Worm (Caenorhabditis elegans) whole organism, young adult: Measurements from ENCODE around the gene srbc-41.

Experiments
- B0019.2 ChIP-seq: fragments of 200-800 bp; sonication (Bioruptor generic); conservative IDR thresholded peaks from 2 replicates; pipeline ENCODE4 v1.3.6; 2022; ENCODE audit warnings: missing genetic modification reagents, missing genetic modification characterization, missing compliant biosample characterization
- F10E7.11 ChIP-seq: sonication (generic microtip); optimal IDR thresholded peaks from 2 replicates; lab custom pipeline; 2017; ENCODE audit warnings: mild to moderate bottlenecking, missing genetic modification characterization, moderate library complexity, missing compliant biosample characterization
- F23B12.7 ChIP-seq: sonication (generic microtip); optimal IDR thresholded peaks from 2 replicates; lab custom pipeline; 2017; ENCODE audit warnings: missing genetic modification characterization, mild to moderate bottlenecking, missing compliant biosample characterization, antibody characterized with exemption, moderate library complexity; ENCODE audit not compliant: insufficient read depth
- F39B2.1 ChIP-seq: fragments of 200-800 bp; sonication (Bioruptor generic); IDR thresholded peaks from 2 replicates; pipeline ENCODE4 v1.3.6; 2022; ENCODE audit warnings: missing genetic modification reagents, missing genetic modification characterization, missing compliant biosample characterization
- F57A8.1 ChIP-seq: fragments of 200-800 bp; sonication (Bioruptor generic); optimal IDR thresholded peaks from 2 replicates; lab custom pipeline; 2018; ENCODE audit warnings: mild to moderate bottlenecking, missing genetic modification characterization, moderate library complexity, missing compliant biosample characterization
- T26A5.8 ChIP-seq: sonication (generic microtip); optimal IDR thresholded peaks from 2 replicates; lab custom pipeline; 2016; ENCODE audit warnings: missing genetic modification characterization, missing compliant biosample characterization
- Y53G8AR.9 ChIP-seq: fragments of 200-800 bp; sonication (Bioruptor generic); conservative IDR thresholded peaks from 2 replicates; pipeline ENCODE4 v1.3.6; 2022; ENCODE audit warnings: missing genetic modification reagents, missing genetic modification characterization, missing compliant biosample characterization
- ama-1 ChIP-seq, 3 experiments: fragments of 150-350 bp in 1 of 3; sonication (generic microtip) in 2 of 3; optimal IDR thresholded peaks; 2 replicates each; lab custom pipeline; 2014 to 2018; ENCODE audit warnings: missing biosample characterization in 2 of 3, missing genetic modification characterization in 2 of 3, missing genetic modification reagents in 2 of 3
- attf-5 ChIP-seq: fragments of 200-800 bp; sonication (Bioruptor generic); optimal IDR thresholded peaks from 2 replicates; lab custom pipeline; 2018; ENCODE audit warnings: mild to moderate bottlenecking, missing genetic modification characterization, missing compliant biosample characterization
- bed-1 ChIP-seq: fragments of 200-800 bp; sonication (Bioruptor generic); IDR thresholded peaks from 2 replicates; pipeline ENCODE4 v1.3.6; 2022; ENCODE audit warnings: missing genetic modification reagents, missing genetic modification characterization, missing compliant biosample characterization
- bed-2 ChIP-seq: fragments of 200-800 bp; sonication (Bioruptor generic); IDR thresholded peaks from 2 replicates; pipeline ENCODE4 v1.3.6; 2022; ENCODE audit warnings: missing genetic modification reagents, missing genetic modification characterization, missing compliant biosample characterization
- cebp-1 ChIP-seq, 2 experiments: fragments of 200-800 bp in 1 of 2; sonication (Bioruptor generic) in 1 of 2; sonication (generic microtip) in 1 of 2; IDR thresholded peaks in 1 of 2; optimal IDR thresholded peaks in 1 of 2; 2 replicates each; pipeline versions ENCODE4 v1.3.6 to Lab custom; 2017 to 2022; ENCODE audit warnings: missing compliant biosample characterization in 2 of 2, missing genetic modification characterization in 2 of 2, mild to moderate bottlenecking in 1 of 2, missing genetic modification reagents in 1 of 2, moderate library complexity in 1 of 2
- ceh-79 ChIP-seq: sonication (generic microtip); optimal IDR thresholded peaks from 2 replicates; lab custom pipeline; 2017; ENCODE audit warnings: mild to moderate bottlenecking, missing genetic modification characterization, missing compliant biosample characterization
- ceh-91 ChIP-seq: fragments of 200-800 bp; sonication (Bioruptor generic); IDR thresholded peaks from 2 replicates; pipeline ENCODE4 v1.3.6; 2022; ENCODE audit warnings: missing genetic modification reagents, missing genetic modification characterization, missing compliant biosample characterization
- dox-1 ChIP-seq: fragments of 200-800 bp; sonication (Bioruptor generic); IDR thresholded peaks from 2 replicates; pipeline ENCODE4 v1.3.6; 2022; ENCODE audit warnings: missing genetic modification reagents, missing genetic modification characterization, missing compliant biosample characterization
- dpl-1 ChIP-seq: fragments of 150-350 bp; optimal IDR thresholded peaks from 2 replicates; lab custom pipeline; 2014; ENCODE audit warnings: missing biosample characterization, missing genetic modification reagents, missing genetic modification characterization
- efl-1 ChIP-seq: fragments of 150-350 bp; optimal IDR thresholded peaks from 2 replicates; lab custom pipeline; 2014; ENCODE audit warnings: missing biosample characterization, missing genetic modification reagents, missing genetic modification characterization
- egl-18 ChIP-seq: fragments of 200-800 bp; sonication (Bioruptor generic); IDR thresholded peaks from 2 replicates; pipeline ENCODE4 v1.3.6; 2022; ENCODE audit warnings: missing genetic modification reagents, missing genetic modification characterization, missing compliant biosample characterization
- egrh-3 ChIP-seq: fragments of 200-800 bp; sonication (Bioruptor generic); IDR thresholded peaks from 2 replicates; pipeline ENCODE4 v1.3.6; 2022; ENCODE audit warnings: missing genetic modification reagents, missing genetic modification characterization, missing compliant biosample characterization
- fkh-3 ChIP-seq: sonication (generic microtip); optimal IDR thresholded peaks from 2 replicates; lab custom pipeline; 2016; ENCODE audit warnings: mild to moderate bottlenecking, missing genetic modification characterization, missing compliant biosample characterization
- hlh-26 ChIP-seq: fragments of 200-800 bp; sonication (Bioruptor generic); conservative IDR thresholded peaks from 2 replicates; pipeline ENCODE4 v1.3.6; 2022; ENCODE audit warnings: missing genetic modification reagents, missing genetic modification characterization, missing compliant biosample characterization
- hmg-20 ChIP-seq: fragments of 200-800 bp; sonication (Bioruptor generic); IDR thresholded peaks from 2 replicates; pipeline ENCODE4 v1.3.6; 2022; ENCODE audit warnings: missing genetic modification reagents, missing genetic modification characterization, missing compliant biosample characterization
- lin-26 ChIP-seq: fragments of 200-800 bp; sonication (Bioruptor generic); IDR thresholded peaks from 2 replicates; pipeline ENCODE4 v1.3.6; 2022; ENCODE audit warnings: missing genetic modification reagents, missing genetic modification characterization, missing compliant biosample characterization
- lin-40 ChIP-seq: sonication (generic microtip); optimal IDR thresholded peaks from 2 replicates; lab custom pipeline; 2016; ENCODE audit warnings: missing genetic modification characterization, mild to moderate bottlenecking, missing compliant biosample characterization, missing genotype, missing genetic modification reagents
- mcd-1 ChIP-seq: fragments of 200-800 bp; sonication (Bioruptor generic); IDR thresholded peaks from 2 replicates; pipeline ENCODE4 v1.3.6; 2022; ENCODE audit warnings: missing genetic modification reagents, missing genetic modification characterization, missing compliant biosample characterization
- mel-28 ChIP-seq: sonication (generic microtip); optimal IDR thresholded peaks from 2 replicates; lab custom pipeline; 2016; ENCODE audit warnings: borderline replicate concordance, mild to moderate bottlenecking, missing genetic modification characterization, missing compliant biosample characterization
- mxl-1 ChIP-seq: sonication (generic microtip); optimal IDR thresholded peaks from 2 replicates; lab custom pipeline; 2016; ENCODE audit warnings: missing genetic modification characterization, missing compliant biosample characterization
- nfya-1 ChIP-seq: sonication (generic microtip); optimal IDR thresholded peaks from 2 replicates; lab custom pipeline; 2017; ENCODE audit warnings: antibody characterized with exemption, missing compliant biosample characterization, missing genetic modification characterization, borderline replicate concordance; ENCODE audit not compliant: insufficient read depth
- nhr-120 ChIP-seq: fragments of 200-800 bp; sonication (Bioruptor generic); IDR thresholded peaks from 2 replicates; pipeline ENCODE4 v1.3.6; 2022; ENCODE audit warnings: missing genetic modification characterization, missing compliant biosample characterization
- nhr-80 ChIP-seq: sonication (generic microtip); optimal IDR thresholded peaks from 2 replicates; lab custom pipeline; 2016; ENCODE audit warnings: missing genetic modification characterization, missing compliant biosample characterization
- sea-2 ChIP-seq: fragments of 200-800 bp; sonication (Bioruptor generic); IDR thresholded peaks from 2 replicates; pipeline ENCODE4 v1.3.6; 2022; ENCODE audit warnings: missing genetic modification characterization, missing compliant biosample characterization
- snpc-1.1 ChIP-seq: sonication (generic microtip); optimal IDR thresholded peaks from 2 replicates; lab custom pipeline; 2017; ENCODE audit warnings: missing genetic modification characterization, mild to moderate bottlenecking, missing compliant biosample characterization, antibody characterized with exemption, moderate library complexity, missing genotype, missing genetic modification reagents; ENCODE audit not compliant: insufficient read depth
- snpc-4 ChIP-seq, 5 experiments: fragments of 150-350 bp in 1 of 5; sonication (generic microtip) in 4 of 5; optimal IDR thresholded peaks; 2 replicates each; lab custom pipeline; 2014 to 2018; ENCODE audit warnings: missing genetic modification characterization in 5 of 5, missing biosample characterization in 3 of 5, antibody characterized with exemption in 2 of 5, mild to moderate bottlenecking in 2 of 5, missing compliant biosample characterization in 2 of 5, missing genotype in 2 of 5, moderate library complexity in 2 of 5, missing genetic modification reagents in 1 of 5
- ztf-18 ChIP-seq: sonication (generic microtip); optimal IDR thresholded peaks from 2 replicates; lab custom pipeline; 2016; ENCODE audit warnings: missing genotype, mild to moderate bottlenecking, missing genetic modification characterization, missing compliant biosample characterization

srbc-41 gene

ce11 chrV:1600561-1601088 lies 14.0 kb downstream of the srbc-41 start, which contains the start of gene F16B4.2:
Gene F16B4.2, plus strand, starts transcription at chrV:1601038.
- TF ChIP-seq efl-1 (no peak), cebp-1 (GFP tag; IDR thresholded peaks at IDR 0.05; lab: Robert Waterston, UW) (peak; percentile 70), cebp-1 (tag; optimal IDR thresholded peaks at IDR 0.05; lab: Kevin White, UChicago) (peak; percentile 86)

- TF ChIP-seq ztf-18 (tag; lab: Kevin White, UChicago) (peak; percentile 90), nhr-80 (tag; lab: Kevin White, UChicago) (peak; percentile 32), attf-5 (GFP tag; lab: Kevin White, UChicago) (peak; percentile 31), egrh-3 (GFP tag; lab: Robert Waterston, UW) (peak; percentile 53; the same call in 1 of the 2 replicates), mcd-1 (GFP tag; lab: Robert Waterston, UW) (peak; percentile 55), hmg-20 (GFP tag; lab: Robert Waterston, UW) (0 out of 2 replicates have a peak, but pooled peaks have one; percentile 24), dox-1 (GFP tag; lab: Robert Waterston, UW) (peak; percentile 49; the same call in 1 of the 2 replicates)
These were observed 15.5 kb downstream of the srbc-41 start for ce11 chrV:1599088-1599487.

- TF ChIP-seq sea-2 (GFP tag; lab: Robert Waterston, UW) = no peak
- TF ChIP-seq lin-40 = peak; percentile 25
- TF ChIP-seq, all 124 proteins: peak for 1
These were observed 20.0 kb downstream of the srbc-41 start for ce11 chrV:1594554-1595092.

- no peak for TF ChIP-seq F23B12.7 (tag; lab: Kevin White, UChicago)
- no peak for TF ChIP-seq nhr-120 (GFP tag; lab: Robert Waterston, UW)
- TF ChIP-seq ama-1 (optimal IDR thresholded peaks at IDR 0.05; lab: Kevin White, UChicago) = peak; percentile 48
- no peak for TF ChIP-seq ama-1 (GFP tag; optimal IDR thresholded peaks at IDR 0.05; lab: Kevin White, UChicago)
These were observed 20.7 kb downstream of the srbc-41 start, which contains the start of gene F16B4.4 for ce11 chrV:1593799-1594420. Gene F16B4.4, plus strand, starts transcription at chrV:1594019.

- TF ChIP-seq hlh-26 (GFP tag; lab: Robert Waterston, UW) = no peak
- no peak for TF ChIP-seq bed-1 (GFP tag; lab: Robert Waterston, UW)
- TF ChIP-seq snpc-1.1 (tag; lab: Kevin White, UChicago) = no peak
- no peak for TF ChIP-seq ceh-91 (GFP tag; lab: Robert Waterston, UW)
These were observed 26.5 kb downstream of the srbc-41 start, which contains the start of gene F16B4.5 for ce11 chrV:1588128-1588527. Gene F16B4.5, plus strand, starts transcription at chrV:1588428.

- TF ChIP-seq T26A5.8 (no peak), fkh-3 (tag; lab: Kevin White, UChicago) (no peak), ceh-91 (GFP tag; lab: Robert Waterston, UW) (no peak), egl-18 (GFP tag; lab: Robert Waterston, UW) (no peak), B0019.2 (GFP tag; lab: Robert Waterston, UW) (no peak), sea-2 (GFP tag; lab: Robert Waterston, UW) (no peak), F10E7.11 (tag; lab: Kevin White, UChicago) (no peak), F57A8.1 (GFP tag; lab: Kevin White, UChicago) (no peak), Y53G8AR.9 (GFP tag; lab: Robert Waterston, UW) (no peak), bed-2 (GFP tag; lab: Robert Waterston, UW) (no peak), F39B2.1 (GFP tag; lab: Robert Waterston, UW) (no peak), snpc-4 (GFP tag; optimal IDR thresholded peaks at IDR 0.05; lab: Kevin White, UChicago) (no peak), snpc-4 (tag; optimal IDR thresholded peaks at IDR 0.05; lab: Kevin White, UChicago) (no peak), mel-28 (no peak), dpl-1 (no peak), cebp-1 (GFP tag; IDR thresholded peaks at IDR 0.05; lab: Robert Waterston, UW) (no peak), cebp-1 (tag; optimal IDR thresholded peaks at IDR 0.05; lab: Kevin White, UChicago) (no peak), ceh-79 (no peak), mxl-1 (tag; lab: Kevin White, UChicago) (no peak), lin-26 (no peak), nfya-1 (no peak)
These were observed 27.7 kb downstream of the srbc-41 start, which contains the start of gene F16B4.6 for ce11 chrV:1586906-1587305. Gene F16B4.6, plus strand, starts transcription at chrV:1587206.
